Worm (Caenorhabditis elegans): ENCODE results near the gene T25D3.3.

T25D3.3 gene

ce11 chrII:152283-152682, at the start of gene T25D3.3:
TSS of gene T25D3.3 (plus strand) at chrII:152583.
- TF ChIP-seq T22C8.4 (GFP tag; IDR thresholded peaks at IDR 0.05) (no peak), ref-1 (GFP tag; conservative IDR thresholded peaks at IDR 0.05) (no peak), flt-1 (GFP tag; IDR thresholded peaks at IDR 0.05) (no peak), cog-1 (tag; optimal IDR thresholded peaks at IDR 0.05) (no peak), klf-2 (GFP tag; conservative IDR thresholded peaks at IDR 0.05) (no peak), tab-1 (GFP tag; IDR thresholded peaks at IDR 0.05) (no peak), med-1 (GFP tag; optimal IDR thresholded peaks at IDR 0.05; ENCODE audit: insufficient read depth) (no peak), ztf-23 (GFP tag; IDR thresholded peaks at IDR 0.05) (no peak), ztf-29 (GFP tag; IDR thresholded peaks at IDR 0.05) (no peak)

DNA sequence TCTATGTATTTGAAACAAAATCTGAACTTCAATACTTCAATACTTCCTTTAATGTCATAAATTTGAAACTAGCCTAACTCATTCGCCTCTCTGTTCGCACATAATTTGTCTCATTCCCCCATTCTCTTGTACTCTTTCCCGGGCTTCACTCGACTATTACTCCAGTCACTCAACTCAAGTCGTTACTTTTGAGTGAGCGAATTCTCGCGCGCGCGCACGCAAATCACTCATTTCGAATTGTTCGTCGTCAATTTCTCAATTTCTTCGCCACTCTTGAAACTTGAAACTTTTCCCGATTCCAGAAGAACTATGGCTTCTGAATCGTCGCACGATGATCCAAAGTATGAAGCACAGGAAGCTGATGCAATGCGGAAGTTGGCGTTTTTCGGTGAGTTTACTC, 48.1 kb upstream of the T25D3.3 start, which contains the start of gene col-68:
Gene col-68, plus strand, starts transcription at position 301 of the 400 bp plus-strand sequence.
- no peak for TF ChIP-seq cog-1 (tag; optimal IDR thresholded peaks at IDR 0.05)
- TF ChIP-seq klf-2 (GFP tag; conservative IDR thresholded peaks at IDR 0.05) = no peak

- TF ChIP-seq ztf-29 (GFP tag; IDR thresholded peaks at IDR 0.05) (no peak), med-1 (GFP tag; optimal IDR thresholded peaks at IDR 0.05; ENCODE audit: insufficient read depth) (no peak), ztf-23 (GFP tag; IDR thresholded peaks at IDR 0.05) (no peak), klf-2 (GFP tag; conservative IDR thresholded peaks at IDR 0.05) (no peak)
These were observed 47.0 kb upstream of the T25D3.3 start for ce11 chrII:105327-105882.

ce11 chrII:105889-106288, 46.5 kb upstream of the T25D3.3 start, which contains the start of gene txt-1:
TSS of gene txt-1 (plus strand) at chrII:106189.
- TF ChIP-seq T22C8.4 (GFP tag; IDR thresholded peaks at IDR 0.05) (no peak), klf-2 (GFP tag; conservative IDR thresholded peaks at IDR 0.05) (no peak), cog-1 (tag; optimal IDR thresholded peaks at IDR 0.05) (no peak), ref-1 (GFP tag; conservative IDR thresholded peaks at IDR 0.05) (no peak), tab-1 (GFP tag; IDR thresholded peaks at IDR 0.05) (no peak), ztf-29 (GFP tag; IDR thresholded peaks at IDR 0.05) (no peak), med-1 (GFP tag; optimal IDR thresholded peaks at IDR 0.05; ENCODE audit: insufficient read depth) (no peak), flt-1 (GFP tag; IDR thresholded peaks at IDR 0.05) (no peak), ztf-23 (GFP tag; IDR thresholded peaks at IDR 0.05) (no peak)

DNA sequence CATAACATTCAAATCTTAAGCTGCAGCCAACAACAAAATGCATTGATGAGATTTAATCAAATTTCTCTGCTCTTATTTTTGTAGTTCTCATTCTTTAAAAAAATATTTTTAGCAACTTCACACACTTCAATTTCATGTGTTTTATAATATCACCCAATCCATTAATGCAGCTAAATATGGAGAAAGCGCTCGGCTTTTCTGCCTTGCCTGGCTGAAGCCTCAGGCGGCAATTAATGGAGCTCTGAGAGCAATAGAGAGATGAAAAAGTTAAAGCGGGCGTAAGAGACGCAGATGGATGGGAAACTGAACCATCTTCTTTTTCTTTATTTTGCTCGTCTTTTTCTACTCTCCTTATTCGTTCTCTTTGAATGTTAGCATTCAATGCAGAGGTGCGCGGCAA, 44.7 kb upstream of the T25D3.3 start:
- no peak for TF ChIP-seq ref-1 (GFP tag; conservative IDR thresholded peaks at IDR 0.05)
- no peak for TF ChIP-seq med-1 (GFP tag; optimal IDR thresholded peaks at IDR 0.05; ENCODE audit: insufficient read depth)
- no peak for TF ChIP-seq cog-1 (tag; optimal IDR thresholded peaks at IDR 0.05)
- TF ChIP-seq ztf-29 (GFP tag; IDR thresholded peaks at IDR 0.05) = no peak
- no peak for TF ChIP-seq ztf-23 (GFP tag; IDR thresholded peaks at IDR 0.05)
- no peak for TF ChIP-seq flt-1 (GFP tag; IDR thresholded peaks at IDR 0.05)
- TF ChIP-seq tab-1 (GFP tag; IDR thresholded peaks at IDR 0.05) = no peak
- no peak for TF ChIP-seq T22C8.4 (GFP tag; IDR thresholded peaks at IDR 0.05)

DNA sequence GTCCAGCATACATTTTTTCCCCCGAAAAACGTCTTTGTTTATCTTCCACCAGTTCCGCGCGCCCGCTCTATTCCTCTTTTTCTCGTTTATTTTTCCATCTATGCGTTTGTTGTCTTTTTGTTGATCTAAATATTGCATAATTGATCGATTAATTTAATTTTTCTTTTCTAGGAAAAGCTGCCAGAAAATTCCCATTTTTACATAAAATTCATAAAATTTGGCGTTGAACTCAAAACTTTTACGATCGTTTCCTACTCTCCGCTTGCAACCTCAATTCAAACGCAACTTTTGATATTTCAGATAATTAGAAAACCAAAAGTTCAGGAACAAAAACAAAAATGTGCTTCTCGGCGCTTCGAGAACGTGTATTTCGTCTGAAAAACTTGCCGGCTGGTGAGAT, 43.5 kb upstream of the T25D3.3 start, which contains the start of gene C50D2.2:
Gene C50D2.2, plus strand, starts transcription at position 301 of the 400 bp plus-strand sequence.
- TF ChIP-seq ztf-23 (GFP tag; IDR thresholded peaks at IDR 0.05) (no peak), ztf-29 (GFP tag; IDR thresholded peaks at IDR 0.05) (no peak), klf-2 (GFP tag; conservative IDR thresholded peaks at IDR 0.05) (no peak), med-1 (GFP tag; optimal IDR thresholded peaks at IDR 0.05; ENCODE audit: insufficient read depth) (no peak)

DNA sequence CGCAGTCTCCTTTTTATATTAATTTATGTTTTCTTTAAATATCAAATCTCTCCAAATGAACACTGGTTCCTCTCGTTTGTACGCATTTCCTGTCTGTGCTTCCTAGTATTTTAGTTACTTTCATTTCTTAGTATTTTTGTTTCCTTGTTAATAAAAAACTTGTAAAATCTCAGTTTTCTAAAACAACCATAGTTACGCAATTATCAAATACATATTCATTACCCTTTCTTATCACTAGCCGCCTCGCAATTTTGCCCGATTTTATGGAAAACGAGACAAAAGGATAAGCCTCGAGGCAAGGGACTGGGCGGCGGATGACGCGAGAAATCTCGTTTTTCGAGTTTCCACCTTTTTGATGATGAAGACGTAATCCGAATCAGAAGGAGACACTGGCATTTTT, 41.1 kb upstream of the T25D3.3 start, which contains the start of gene C50D2.1:
Gene C50D2.1, plus strand, starts transcription at position 301 of the 400 bp plus-strand sequence.
- TF ChIP-seq klf-2 (GFP tag; conservative IDR thresholded peaks at IDR 0.05) = no peak
- no peak for TF ChIP-seq ztf-29 (GFP tag; IDR thresholded peaks at IDR 0.05)
- no peak for TF ChIP-seq tab-1 (GFP tag; IDR thresholded peaks at IDR 0.05)
- TF ChIP-seq flt-1 (GFP tag; IDR thresholded peaks at IDR 0.05) = no peak
- TF ChIP-seq cog-1 (tag; optimal IDR thresholded peaks at IDR 0.05) = no peak
- TF ChIP-seq ref-1 (GFP tag; conservative IDR thresholded peaks at IDR 0.05) = no peak
- TF ChIP-seq ztf-23 (GFP tag; IDR thresholded peaks at IDR 0.05) = no peak
- TF ChIP-seq T22C8.4 (GFP tag; IDR thresholded peaks at IDR 0.05) = no peak
- no peak for TF ChIP-seq med-1 (GFP tag; optimal IDR thresholded peaks at IDR 0.05; ENCODE audit: insufficient read depth)

DNA sequence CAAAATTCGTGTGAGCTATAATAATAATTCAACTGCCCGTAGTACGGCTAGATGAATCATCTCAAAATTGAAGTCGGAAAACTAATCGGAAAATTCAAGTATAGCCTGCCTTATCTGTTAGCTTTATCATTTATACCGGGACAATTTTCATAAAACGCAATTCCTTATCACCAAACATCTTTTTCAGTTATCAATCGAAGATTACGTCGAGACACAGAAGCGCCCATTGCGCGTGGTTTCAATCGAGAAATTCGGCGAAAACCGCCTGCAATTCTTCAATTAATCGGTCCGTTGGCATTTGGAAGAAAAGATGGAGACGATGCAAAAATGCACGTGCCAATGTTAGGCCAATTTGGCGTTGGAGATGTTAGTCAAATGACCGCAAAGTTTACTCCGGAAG, 40.2 kb upstream of the T25D3.3 start:
- TF ChIP-seq ztf-23 (GFP tag; IDR thresholded peaks at IDR 0.05) (no peak), ref-1 (GFP tag; conservative IDR thresholded peaks at IDR 0.05) (no peak), T22C8.4 (GFP tag; IDR thresholded peaks at IDR 0.05) (no peak), tab-1 (GFP tag; IDR thresholded peaks at IDR 0.05) (no peak), cog-1 (tag; optimal IDR thresholded peaks at IDR 0.05) (no peak), med-1 (GFP tag; optimal IDR thresholded peaks at IDR 0.05; ENCODE audit: insufficient read depth) (no peak), klf-2 (GFP tag; conservative IDR thresholded peaks at IDR 0.05) (no peak), ztf-29 (GFP tag; IDR thresholded peaks at IDR 0.05) (no peak), flt-1 (GFP tag; IDR thresholded peaks at IDR 0.05) (no peak)

DNA sequence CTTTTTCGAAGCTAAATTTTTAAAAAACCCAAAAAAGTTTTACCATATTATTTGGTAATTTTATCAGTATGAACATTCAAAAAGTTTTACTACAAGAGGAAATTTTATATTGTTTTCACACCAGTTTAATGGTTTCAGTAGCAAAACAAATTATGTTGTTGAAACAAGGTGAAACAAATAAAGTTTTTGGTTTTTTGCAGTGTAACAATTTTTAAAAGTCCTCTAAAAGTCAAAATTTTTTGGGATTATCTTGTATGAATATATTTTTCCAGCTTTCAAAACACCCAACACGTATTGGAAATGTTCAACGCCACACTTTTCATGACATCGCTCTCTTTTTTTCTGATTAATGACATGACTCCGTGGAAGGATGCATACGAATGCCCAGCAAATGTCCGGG, 35.5 kb upstream of the T25D3.3 start, which contains the start of gene srt-54:
Gene srt-54, plus strand, starts transcription at position 301 of the 400 bp plus-strand sequence.
- TF ChIP-seq tab-1 (GFP tag; IDR thresholded peaks at IDR 0.05) = no peak
- TF ChIP-seq cog-1 (tag; optimal IDR thresholded peaks at IDR 0.05) = no peak
- no peak for TF ChIP-seq T22C8.4 (GFP tag; IDR thresholded peaks at IDR 0.05)
- TF ChIP-seq med-1 (GFP tag; optimal IDR thresholded peaks at IDR 0.05; ENCODE audit: insufficient read depth) = no peak
- no peak for TF ChIP-seq ztf-23 (GFP tag; IDR thresholded peaks at IDR 0.05)
- TF ChIP-seq klf-2 (GFP tag; conservative IDR thresholded peaks at IDR 0.05) = no peak
- TF ChIP-seq ztf-29 (GFP tag; IDR thresholded peaks at IDR 0.05) = no peak
- TF ChIP-seq ref-1 (GFP tag; conservative IDR thresholded peaks at IDR 0.05) = no peak

- TF ChIP-seq T22C8.4 (GFP tag; IDR thresholded peaks at IDR 0.05) (no peak), tab-1 (GFP tag; IDR thresholded peaks at IDR 0.05) (no peak), med-1 (GFP tag; optimal IDR thresholded peaks at IDR 0.05; ENCODE audit: insufficient read depth) (no peak), ztf-29 (GFP tag; IDR thresholded peaks at IDR 0.05) (no peak), cog-1 (tag; optimal IDR thresholded peaks at IDR 0.05) (no peak), flt-1 (GFP tag; IDR thresholded peaks at IDR 0.05) (no peak), klf-2 (GFP tag; conservative IDR thresholded peaks at IDR 0.05) (no peak), ztf-23 (GFP tag; IDR thresholded peaks at IDR 0.05) (no peak)
These were observed 31.3 kb upstream of the T25D3.3 start, which contains the start of gene K10B4.3 for ce11 chrII:121121-121520. TSS of gene K10B4.3 (minus strand) at chrII:121221.

Measured in whole organism, midembryonic.